Worm (Caenorhabditis elegans) whole organism, L3 larva: ENCODE data around the gene Y57E12B.4.

Experiments used
- ZK546.5 ChIP-seq: sonication (generic microtip); optimal IDR thresholded peaks from 2 replicates; lab custom pipeline; 2017; ENCODE audit warnings: missing biosample characterization, missing genetic modification characterization
- aly-2 ChIP-seq: fragments of 150-350 bp; optimal IDR thresholded peaks from 2 replicates; lab custom pipeline; 2014; ENCODE audit warnings: missing biosample characterization, missing genetic modification characterization
- ama-1 ChIP-seq: fragments of 150-350 bp; optimal IDR thresholded peaks from 2 replicates; lab custom pipeline; 2018
- ceh-16 ChIP-seq: sonication (generic microtip); optimal IDR thresholded peaks from 2 replicates; lab custom pipeline; 2017; ENCODE audit warnings: missing biosample characterization, missing genetic modification characterization
- daf-12 ChIP-seq: fragments of 150-350 bp; optimal IDR thresholded peaks from 2 replicates; lab custom pipeline; 2014; ENCODE audit warnings: missing biosample characterization, missing genetic modification reagents, missing genetic modification characterization
- egl-27 ChIP-seq: sonication (generic microtip); optimal IDR thresholded peaks from 4 replicates; lab custom pipeline; 2017; ENCODE audit warnings: missing biosample characterization, missing genetic modification reagents, missing genetic modification characterization
- egl-5 ChIP-seq: fragments of 150-350 bp; optimal IDR thresholded peaks from 2 replicates; lab custom pipeline; 2017; ENCODE audit warnings: missing biosample characterization, missing genetic modification reagents, missing genetic modification characterization, inconsistent platforms
- elt-1 ChIP-seq: fragments of 150-350 bp; optimal IDR thresholded peaks from 2 replicates; lab custom pipeline; 2014; ENCODE audit warnings: missing biosample characterization, missing genetic modification characterization
- elt-2 ChIP-seq: sonication (generic microtip); optimal IDR thresholded peaks from 2 replicates; lab custom pipeline; 2016; ENCODE audit warnings: missing genetic modification reagents, mild to moderate bottlenecking, missing genetic modification characterization, missing compliant biosample characterization
- elt-3 ChIP-seq, 3 experiments: fragments of 150-350 bp in 1 of 3; sonication (generic microtip) in 2 of 3; optimal IDR thresholded peaks; 2 replicates in 2 of 3; 4 replicates in 1 of 3; lab custom pipeline; 2014 to 2017; ENCODE audit warnings: missing biosample characterization in 3 of 3, missing genetic modification characterization in 3 of 3
- fkh-10 ChIP-seq: sonication (generic microtip); optimal IDR thresholded peaks from 2 replicates; lab custom pipeline; 2017; ENCODE audit warnings: missing biosample characterization, missing genetic modification reagents, missing genetic modification characterization
- fos-1 ChIP-seq: fragments of 150-350 bp; optimal IDR thresholded peaks from 2 replicates; lab custom pipeline; 2014; ENCODE audit warnings: missing biosample characterization, missing genetic modification characterization
- hmg-11 ChIP-seq: sonication (generic microtip); optimal IDR thresholded peaks from 2 replicates; lab custom pipeline; 2016; ENCODE audit warnings: missing genetic modification characterization, missing compliant biosample characterization
- jun-1 ChIP-seq: fragments of 150-350 bp; optimal IDR thresholded peaks from 2 replicates; lab custom pipeline; 2014; ENCODE audit warnings: missing biosample characterization, missing genetic modification reagents, missing genetic modification characterization
- lin-15B ChIP-seq: fragments of 150-350 bp; optimal IDR thresholded peaks from 2 replicates; lab custom pipeline; 2014; ENCODE audit warnings: missing biosample characterization, missing genetic modification characterization
- lin-39 ChIP-seq: fragments of 150-350 bp; optimal IDR thresholded peaks from 2 replicates; lab custom pipeline; 2018; ENCODE audit warnings: missing biosample characterization, missing genetic modification reagents, missing genetic modification characterization
- lsy-12 ChIP-seq: sonication (generic microtip); optimal IDR thresholded peaks from 2 replicates; lab custom pipeline; 2016; ENCODE audit warnings: mild to moderate bottlenecking, missing genetic modification characterization, missing compliant biosample characterization
- mml-1 ChIP-seq: fragments of 150-350 bp; sonication (generic microtip); optimal IDR thresholded peaks from 3 replicates; lab custom pipeline; 2014; ENCODE audit warnings: missing biosample characterization, missing genetic modification characterization
- nfya-1 ChIP-seq: sonication (generic microtip); optimal IDR thresholded peaks from 2 replicates; lab custom pipeline; 2017; ENCODE audit warnings: missing genetic modification characterization, mild to moderate bottlenecking, missing compliant biosample characterization, antibody characterized with exemption, moderate library complexity; ENCODE audit not compliant: insufficient read depth
- nhr-11 ChIP-seq: fragments of 150-350 bp; optimal IDR thresholded peaks from 2 replicates; lab custom pipeline; 2014; ENCODE audit warnings: missing biosample characterization, missing genetic modification characterization
- nhr-12 ChIP-seq: fragments of 150-350 bp; optimal IDR thresholded peaks from 2 replicates; lab custom pipeline; 2014; ENCODE audit warnings: missing biosample characterization, missing genetic modification characterization
- nhr-23 ChIP-seq: fragments of 150-350 bp; optimal IDR thresholded peaks from 2 replicates; lab custom pipeline; 2014; ENCODE audit warnings: missing biosample characterization, missing genetic modification reagents, missing genetic modification characterization
- nhr-237 ChIP-seq: fragments of 150-350 bp; optimal IDR thresholded peaks from 2 replicates; lab custom pipeline; 2014; ENCODE audit warnings: missing biosample characterization, missing genetic modification characterization
- nhr-25 ChIP-seq: sonication (generic microtip); optimal IDR thresholded peaks from 2 replicates; lab custom pipeline; 2017; ENCODE audit warnings: missing biosample characterization, missing genetic modification characterization
- nhr-43 ChIP-seq: sonication (generic microtip); optimal IDR thresholded peaks from 2 replicates; lab custom pipeline; 2016; ENCODE audit warnings: mild to moderate bottlenecking, missing genetic modification characterization, missing compliant biosample characterization; ENCODE audit not compliant: poor library complexity, severe bottlenecking
- nhr-67 ChIP-seq: fragments of 150-350 bp; optimal IDR thresholded peaks from 2 replicates; lab custom pipeline; 2014; ENCODE audit warnings: missing biosample characterization, missing genetic modification characterization
- nhr-76 ChIP-seq: fragments of 150-350 bp; sonication (generic microtip); optimal IDR thresholded peaks from 5 replicates; lab custom pipeline; 2014; ENCODE audit warnings: missing biosample characterization, missing genetic modification characterization
- pha-4 ChIP-seq: fragments of 150-350 bp; optimal IDR thresholded peaks from 2 replicates; lab custom pipeline; 2014; ENCODE audit warnings: missing biosample characterization, missing genetic modification reagents, missing genetic modification characterization
- pqm-1 ChIP-seq: fragments of 150-350 bp; optimal IDR thresholded peaks from 2 replicates; lab custom pipeline; 2017; ENCODE audit warnings: missing biosample characterization, missing genetic modification characterization, inconsistent platforms
- skn-1 ChIP-seq: fragments of 150-350 bp; optimal IDR thresholded peaks from 2 replicates; lab custom pipeline; 2014; ENCODE audit warnings: missing biosample characterization, missing genetic modification characterization
- snpc-4 ChIP-seq: fragments of 150-350 bp; optimal IDR thresholded peaks from 2 replicates; lab custom pipeline; 2014; ENCODE audit warnings: missing biosample characterization, missing genetic modification characterization
- unc-39 ChIP-seq: sonication (generic microtip); optimal IDR thresholded peaks from 4 replicates; lab custom pipeline; 2017; ENCODE audit warnings: missing biosample characterization, missing genetic modification characterization
- unc-62 ChIP-seq: fragments of 150-350 bp; sonication (generic microtip); optimal IDR thresholded peaks from 4 replicates; lab custom pipeline; 2014; ENCODE audit warnings: missing biosample characterization, missing genetic modification reagents, missing genetic modification characterization
- ztf-11 ChIP-seq: fragments of 150-350 bp; optimal IDR thresholded peaks from 2 replicates; lab custom pipeline; 2014; ENCODE audit warnings: missing biosample characterization, missing genetic modification characterization

Gene Y57E12B.4

ce11 chrV:6947442-6947841 lies at the start of gene Y57E12B.4:
Y57E12B.4 (minus strand) TSS chrV:6947542.
- no peak for TF ChIP-seq pqm-1 (tag; lab: Kevin White, UChicago)
- no peak for TF ChIP-seq nhr-43 (tag; lab: Kevin White, UChicago)
- TF ChIP-seq fos-1 (tag; lab: Kevin White, UChicago): no peak
- no peak for TF ChIP-seq nhr-76 (tag; lab: Kevin White, UChicago)
- TF ChIP-seq ztf-11 (tag; lab: Kevin White, UChicago): no peak
- no peak for TF ChIP-seq pha-4 (tag; lab: Kevin White, UChicago)
- no peak for TF ChIP-seq nhr-12
- no peak for TF ChIP-seq nhr-23 (tag; lab: Kevin White, UChicago)
- no peak for TF ChIP-seq unc-39 (tag; lab: Kevin White, UChicago)
- no peak for TF ChIP-seq skn-1 (tag; lab: Kevin White, UChicago)
- TF ChIP-seq lin-15B (tag; lab: Kevin White, UChicago): no peak
- no peak for TF ChIP-seq ZK546.5 (tag; lab: Kevin White, UChicago)

- TF ChIP-seq nhr-237 (tag; lab: Kevin White, UChicago): no peak
- peak; percentile 75 for TF ChIP-seq nhr-43 (tag; lab: Kevin White, UChicago)
- TF ChIP-seq egl-5: no peak
- peak; percentile 89 for TF ChIP-seq pqm-1 (tag; lab: Kevin White, UChicago)
- peak; percentile 59 for TF ChIP-seq jun-1 (tag; lab: Kevin White, UChicago)
- TF ChIP-seq nhr-23 (tag; lab: Kevin White, UChicago): peak; percentile 43
- TF ChIP-seq nfya-1 (tag; lab: Kevin White, UChicago): peak; percentile 13
- TF ChIP-seq nhr-11 (tag; lab: Kevin White, UChicago): no peak
- peak; percentile 78 for TF ChIP-seq elt-2 (tag; lab: Kevin White, UChicago)
- peak; percentile 37 for TF ChIP-seq pha-4 (tag; lab: Kevin White, UChicago)
- peak; percentile 82 for TF ChIP-seq nhr-76 (tag; lab: Kevin White, UChicago)
- TF ChIP-seq nhr-25 (tag; lab: Kevin White, UChicago): peak; percentile 74
- TF ChIP-seq egl-27 (tag; lab: Kevin White, UChicago): peak; percentile 86
- TF ChIP-seq, all 47 proteins: peak for 10
Observed at ce11 chrV:6993999-6994398, 46.7 kb upstream of the Y57E12B.4 start.

ce11 chrV:6991771-6992170 lies 44.4 kb upstream of the Y57E12B.4 start, which contains the start of gene nhr-162:
nhr-162 (minus strand) TSS chrV:6991871.
- TF ChIP-seq ZK546.5 (tag; lab: Kevin White, UChicago) (no peak), ceh-16 (no peak), lsy-12 (tag; lab: Kevin White, UChicago) (no peak), ztf-11 (tag; lab: Kevin White, UChicago) (no peak), nhr-23 (tag; lab: Kevin White, UChicago) (no peak)

- TF ChIP-seq fkh-10 (no peak), elt-1 (peak; percentile 56), unc-39 (tag; lab: Kevin White, UChicago) (no peak), unc-62 (no peak)
Observed at ce11 chrV:6989626-6990138, 42.3 kb upstream of the Y57E12B.4 start, which contains the start of gene nhr-140. nhr-140 (minus strand) TSS chrV:6989676.

- no peak for TF ChIP-seq unc-62
- TF ChIP-seq mml-1: no peak
- TF ChIP-seq ama-1 (lab: Kevin White, UChicago): no peak
- TF ChIP-seq lin-15B (tag; lab: Kevin White, UChicago): no peak
- TF ChIP-seq jun-1 (tag; lab: Kevin White, UChicago): no peak
- no peak for TF ChIP-seq nhr-43 (tag; lab: Kevin White, UChicago)
- TF ChIP-seq nhr-67 (tag; lab: Kevin White, UChicago): no peak
- TF ChIP-seq aly-2 (tag; lab: Kevin White, UChicago): no peak
- no peak for TF ChIP-seq fos-1 (tag; lab: Kevin White, UChicago)
Observed at ce11 chrV:6987673-6988072, 40.3 kb upstream of the Y57E12B.4 start, which contains the start of gene nhr-139. nhr-139 (minus strand) TSS chrV:6987773.

- TF ChIP-seq egl-27 (tag; lab: Kevin White, UChicago): no peak
- no peak for TF ChIP-seq hmg-11 (tag; lab: Kevin White, UChicago)
- no peak for TF ChIP-seq nhr-237 (tag; lab: Kevin White, UChicago)
- TF ChIP-seq ceh-16: no peak
- no peak for TF ChIP-seq daf-12
- TF ChIP-seq snpc-4 (tag; lab: Kevin White, UChicago): no peak
- no peak for TF ChIP-seq ZK546.5 (tag; lab: Kevin White, UChicago)
- no peak for TF ChIP-seq aly-2 (tag; lab: Kevin White, UChicago)
- no peak for TF ChIP-seq lin-39 (tag; lab: Kevin White, UChicago)
- TF ChIP-seq elt-3 (tag; optimal IDR thresholded peaks at IDR 0.05; lab: Kevin White, UChicago): no peak
- no peak for TF ChIP-seq mml-1
- TF ChIP-seq, all 47 proteins: peak for 0
Observed at ce11 chrV:6985943-6986342, 38.6 kb upstream of the Y57E12B.4 start, which contains the start of gene nhr-163. nhr-163 (minus strand) TSS chrV:6986043.
